Fruit fly (Drosophila melanogaster) whole organism, embryonic: ENCODE measurements around the gene Vha16-3.

Source experiments
- Abd-B ChIP-seq: fragments of 200-800 bp; sonication (Bioruptor generic); optimal IDR thresholded peaks from 2 replicates; lab custom pipeline; 2018; ENCODE audit warnings: missing biosample characterization, mild to moderate bottlenecking, missing genetic modification characterization, moderate library complexity
- Ada2b ChIP-seq: fragments of 200-800 bp; sonication (Bioruptor generic); IDR thresholded peaks from 2 replicates; pipeline ENCODE4 v1.3.6; 2022; ENCODE audit warnings: missing biosample characterization, missing genetic modification characterization
- Atf6 ChIP-seq: fragments of 200-800 bp; sonication (Bioruptor generic); IDR thresholded peaks from 2 replicates; pipeline ENCODE4 v1.3.6; 2022; ENCODE audit warnings: missing biosample characterization, missing genetic modification characterization
- Bteb2 ChIP-seq: fragments of 200-800 bp; sonication (Bioruptor generic); optimal IDR thresholded peaks from 2 replicates; lab custom pipeline; 2016; ENCODE audit warnings: missing biosample characterization, missing genetic modification characterization
- CG1024 ChIP-seq: fragments of 200-800 bp; sonication (Bioruptor generic); IDR thresholded peaks from 2 replicates; pipeline ENCODE4 v1.3.6; 2022; ENCODE audit warnings: missing biosample characterization, missing genetic modification characterization
- CG10654 ChIP-seq: fragments of 200-800 bp; sonication (Bioruptor generic); optimal IDR thresholded peaks from 2 replicates; lab custom pipeline; 2016; ENCODE audit warnings: missing biosample characterization, missing genetic modification characterization
- CG11504 ChIP-seq: fragments of 200-800 bp; sonication (Bioruptor generic); optimal IDR thresholded peaks from 3 replicates; lab custom pipeline; 2019; ENCODE audit warnings: missing biosample characterization, mild to moderate bottlenecking, missing genetic modification characterization, moderate library complexity
- CG12155 ChIP-seq: fragments of 200-800 bp; sonication (Bioruptor generic); optimal IDR thresholded peaks from 3 replicates; lab custom pipeline; 2016; ENCODE audit warnings: missing biosample characterization, missing genetic modification characterization
- CG17829 ChIP-seq: fragments of 200-800 bp; optimal IDR thresholded peaks from 2 replicates; lab custom pipeline; 2019; ENCODE audit warnings: missing biosample characterization, mild to moderate bottlenecking, missing genetic modification characterization, moderate library complexity
- CG18262 ChIP-seq: fragments of 200-800 bp; optimal IDR thresholded peaks from 3 replicates; lab custom pipeline; 2019; ENCODE audit warnings: missing biosample characterization, mild to moderate bottlenecking, missing genetic modification characterization, moderate library complexity
- CG32772 ChIP-seq: fragments of 200-800 bp; sonication (Bioruptor generic); IDR thresholded peaks from 2 replicates; pipeline ENCODE4 v1.3.6; 2022; ENCODE audit warnings: missing biosample characterization, missing genetic modification characterization
- CG3407 ChIP-seq: fragments of 200-800 bp; sonication (Bioruptor generic); optimal IDR thresholded peaks from 2 replicates; lab custom pipeline; 2018; ENCODE audit warnings: missing biosample characterization, mild to moderate bottlenecking, missing genetic modification characterization
- CG3847 ChIP-seq: fragments of 200-800 bp; sonication (Bioruptor generic); IDR thresholded peaks from 2 replicates; pipeline ENCODE4 v1.3.6; 2022; ENCODE audit warnings: missing biosample characterization, missing genetic modification characterization
- CG3995 ChIP-seq: fragments of 200-800 bp; sonication (Bioruptor generic); optimal IDR thresholded peaks from 3 replicates; lab custom pipeline; 2016; ENCODE audit warnings: missing biosample characterization, missing genetic modification characterization
- CG6813 ChIP-seq: fragments of 200-800 bp; sonication (Bioruptor generic); optimal IDR thresholded peaks from 2 replicates; lab custom pipeline; 2017; ENCODE audit warnings: missing biosample characterization, missing genetic modification characterization, mild to moderate bottlenecking, moderate library complexity, missing genetic modification reagents
- CG9215 ChIP-seq: fragments of 200-800 bp; sonication (Bioruptor generic); IDR thresholded peaks from 2 replicates; pipeline ENCODE4 v1.3.6; 2022; ENCODE audit warnings: missing biosample characterization, missing genetic modification characterization
- CG9437 ChIP-seq: fragments of 200-800 bp; sonication (Bioruptor generic); optimal IDR thresholded peaks from 2 replicates; lab custom pipeline; 2018; ENCODE audit warnings: missing biosample characterization, mild to moderate bottlenecking, missing genetic modification characterization
- Deaf1 ChIP-seq: fragments of 200-800 bp; optimal IDR thresholded peaks from 3 replicates; lab custom pipeline; 2019; ENCODE audit warnings: missing biosample characterization, mild to moderate bottlenecking, missing genetic modification characterization, moderate library complexity
- Doc3 ChIP-seq: fragments of 200-800 bp; sonication (Bioruptor generic); IDR thresholded peaks from 3 replicates; pipeline ENCODE4 v1.3.6; 2022; ENCODE audit warnings: missing biosample characterization, missing genetic modification characterization; ENCODE audit not compliant: partially characterized antibody
- HLHmδ ChIP-seq: fragments of 200-800 bp; sonication (Bioruptor generic); optimal IDR thresholded peaks from 2 replicates; lab custom pipeline; 2018; ENCODE audit warnings: missing biosample characterization, mild to moderate bottlenecking, missing genetic modification characterization, moderate library complexity
- HmgD ChIP-seq: fragments of 200-800 bp; sonication (Bioruptor generic); optimal IDR thresholded peaks from 3 replicates; lab custom pipeline; 2016; ENCODE audit warnings: missing biosample characterization, missing genetic modification characterization
- HmgZ ChIP-seq: fragments of 200-800 bp; sonication (Bioruptor generic); optimal IDR thresholded peaks from 2 replicates; lab custom pipeline; 2018; ENCODE audit warnings: missing biosample characterization, mild to moderate bottlenecking, missing genetic modification characterization
- Hmx ChIP-seq: fragments of 200-800 bp; sonication (Bioruptor generic); optimal IDR thresholded peaks from 2 replicates; lab custom pipeline; 2016; ENCODE audit warnings: missing biosample characterization, missing genetic modification characterization
- Hsf ChIP-seq: fragments of 200-800 bp; sonication (Bioruptor generic); optimal IDR thresholded peaks from 3 replicates; lab custom pipeline; 2016; ENCODE audit warnings: missing biosample characterization, missing genetic modification characterization
- NC2β ChIP-seq: fragments of 200-800 bp; sonication (Bioruptor generic); optimal IDR thresholded peaks from 2 replicates; lab custom pipeline; 2016; ENCODE audit warnings: missing biosample characterization, missing genetic modification characterization
- NfI ChIP-seq: fragments of 200-800 bp; sonication (Bioruptor generic); optimal IDR thresholded peaks from 3 replicates; lab custom pipeline; 2018; ENCODE audit warnings: missing biosample characterization, mild to moderate bottlenecking, missing genetic modification characterization, moderate library complexity
- Optix ChIP-seq: fragments of 200-800 bp; sonication (Bioruptor generic); IDR thresholded peaks from 3 replicates; pipeline ENCODE4 v1.3.6; 2022; ENCODE audit warnings: missing biosample characterization, missing genetic modification characterization
- PHDP ChIP-seq: fragments of 200-800 bp; sonication (Bioruptor generic); optimal IDR thresholded peaks from 3 replicates; lab custom pipeline; 2018; ENCODE audit warnings: missing biosample characterization, mild to moderate bottlenecking, missing genetic modification characterization, moderate library complexity
- Ptx1 ChIP-seq: fragments of 200-800 bp; sonication (Bioruptor generic); IDR thresholded peaks from 2 replicates; pipeline ENCODE4 v1.3.6; 2022; ENCODE audit warnings: missing biosample characterization, missing genetic modification characterization
- Scr ChIP-seq: fragments of 200-800 bp; sonication (Bioruptor generic); IDR thresholded peaks from 2 replicates; pipeline ENCODE4 v1.3.6; 2022; ENCODE audit warnings: missing biosample characterization, missing genetic modification characterization; ENCODE audit not compliant: partially characterized antibody
- Six4 ChIP-seq: fragments of 200-800 bp; sonication (Bioruptor generic); optimal IDR thresholded peaks from 2 replicates; lab custom pipeline; 2016; ENCODE audit warnings: missing biosample characterization, missing genetic modification characterization
- ab ChIP-seq: fragments of 200-800 bp; sonication (Bioruptor generic); optimal IDR thresholded peaks from 2 replicates; lab custom pipeline; 2016; ENCODE audit warnings: missing biosample characterization, missing genetic modification characterization
- abd-A ChIP-seq: fragments of 200-800 bp; sonication (Bioruptor generic); optimal IDR thresholded peaks from 3 replicates; lab custom pipeline; 2019; ENCODE audit warnings: missing biosample characterization, mild to moderate bottlenecking, missing genetic modification characterization, moderate library complexity
- ara ChIP-seq: fragments of 200-800 bp; sonication (Bioruptor generic); IDR thresholded peaks from 2 replicates; pipeline ENCODE4 v1.3.6; 2022; ENCODE audit warnings: missing biosample characterization, missing genetic modification characterization
- bbx ChIP-seq: fragments of 200-800 bp; sonication (Bioruptor generic); IDR thresholded peaks from 2 replicates; pipeline ENCODE4 v1.3.6; 2022; ENCODE audit warnings: missing biosample characterization, missing genetic modification characterization; ENCODE audit not compliant: partially characterized antibody
- bigmax ChIP-seq: fragments of 200-800 bp; sonication (Bioruptor generic); optimal IDR thresholded peaks from 2 replicates; lab custom pipeline; 2018; ENCODE audit warnings: missing biosample characterization, mild to moderate bottlenecking, missing genetic modification characterization
- croc ChIP-seq: fragments of 200-800 bp; sonication (Bioruptor generic); conservative IDR thresholded peaks from 3 replicates; pipeline ENCODE4 v1.3.6; 2022; ENCODE audit warnings: missing biosample characterization, missing genetic modification characterization
- crol ChIP-seq: fragments of 200-800 bp; sonication (Bioruptor generic); IDR thresholded peaks from 2 replicates; pipeline ENCODE4 v1.3.6; 2022; ENCODE audit warnings: missing biosample characterization, missing genetic modification characterization
- dmrt11E ChIP-seq: fragments of 200-800 bp; sonication (Bioruptor generic); optimal IDR thresholded peaks from 3 replicates; lab custom pipeline; 2018; ENCODE audit warnings: missing biosample characterization, mild to moderate bottlenecking, missing genetic modification characterization, moderate library complexity
- dysf ChIP-seq: fragments of 200-800 bp; sonication (Bioruptor generic); IDR thresholded peaks from 3 replicates; pipeline ENCODE4 v1.3.6; 2022; ENCODE audit warnings: missing biosample characterization, missing genetic modification characterization
- eve ChIP-seq, 2 experiments: fragments of >200 bp; optimal IDR thresholded peaks; 2 replicates each; lab custom pipeline; 2017; ENCODE audit warnings: missing biosample characterization in 2 of 2, missing genetic modification characterization in 2 of 2
- gfzf ChIP-seq: fragments of 200-800 bp; sonication (Bioruptor generic); optimal IDR thresholded peaks from 2 replicates; lab custom pipeline; 2016; ENCODE audit warnings: missing biosample characterization, mild to moderate bottlenecking, missing genetic modification characterization, moderate library complexity
- hkb ChIP-seq, 2 experiments: fragments of 200-800 bp in 1 of 2; fragments of >200 bp in 1 of 2; sonication (Bioruptor generic) in 1 of 2; IDR thresholded peaks in 1 of 2; optimal IDR thresholded peaks in 1 of 2; 2 replicates each; pipeline versions ENCODE4 v1.3.6 to Lab custom; 2017 to 2022; ENCODE audit warnings: missing biosample characterization in 1 of 2, missing genetic modification characterization in 1 of 2
- kay ChIP-seq: fragments of 200-800 bp; sonication (Bioruptor generic); optimal IDR thresholded peaks from 2 replicates; lab custom pipeline; 2016; ENCODE audit warnings: missing biosample characterization, missing genetic modification characterization
- oc ChIP-seq: fragments of 200-800 bp; sonication (Bioruptor generic); optimal IDR thresholded peaks from 2 replicates; lab custom pipeline; 2018; ENCODE audit warnings: missing biosample characterization, mild to moderate bottlenecking, missing genetic modification characterization, moderate library complexity
- peb ChIP-seq: fragments of 200-800 bp; sonication (Bioruptor generic); IDR thresholded peaks from 2 replicates; pipeline ENCODE4 v1.3.6; 2022; ENCODE audit warnings: missing biosample characterization, missing genetic modification characterization
- schlank ChIP-seq: fragments of 200-800 bp; sonication (Bioruptor generic); optimal IDR thresholded peaks from 2 replicates; lab custom pipeline; 2018; ENCODE audit warnings: missing biosample characterization, mild to moderate bottlenecking, missing genetic modification characterization
- seq ChIP-seq: fragments of 200-800 bp; sonication (Bioruptor generic); IDR thresholded peaks from 2 replicates; pipeline ENCODE4 v1.3.6; 2022; ENCODE audit warnings: missing biosample characterization, missing genetic modification characterization
- sob ChIP-seq: fragments of 200-800 bp; sonication (Bioruptor generic); IDR thresholded peaks from 2 replicates; pipeline ENCODE4 v1.3.6; 2022; ENCODE audit warnings: missing biosample characterization, missing genetic modification characterization
- stwl ChIP-seq: fragments of 200-800 bp; sonication (Bioruptor generic); optimal IDR thresholded peaks from 3 replicates; lab custom pipeline; 2018; ENCODE audit warnings: missing biosample characterization, mild to moderate bottlenecking, missing genetic modification characterization, moderate library complexity
- tx ChIP-seq: fragments of 200-800 bp; sonication (Bioruptor generic); optimal IDR thresholded peaks from 2 replicates; lab custom pipeline; 2016; ENCODE audit warnings: missing biosample characterization, missing genetic modification characterization
- vvl ChIP-seq: fragments of 200-800 bp; sonication (Bioruptor generic); IDR thresholded peaks from 2 replicates; pipeline ENCODE4 v1.3.6; 2022; ENCODE audit warnings: missing biosample characterization, missing genetic modification characterization

Gene Vha16-3

dm6 chr3L:11466985-11467384 lies 6.1 kb upstream of the Vha16-3 start (continued):
- TF ChIP-seq Six4 (GFP tag; lab: Kevin White, UChicago), result no peak
- TF ChIP-seq Ada2b (GFP tag; lab: Robert Waterston, UW), result no peak
- TF ChIP-seq abd-A (tag; lab: Kevin White, UChicago), result no peak
- peak; percentile 66 for TF ChIP-seq CG18262 (tag; lab: Kevin White, UChicago)
- 0 out of 2 replicates have a peak, but pooled peaks have one; percentile 22 for TF ChIP-seq Ptx1
- no peak for TF ChIP-seq Abd-B (GFP tag; lab: Kevin White, UChicago)
- TF ChIP-seq dysf (GFP tag; lab: Robert Waterston, UW), result no peak
- no peak for TF ChIP-seq NC2β (GFP tag; lab: Kevin White, UChicago)
- TF ChIP-seq hkb (optimal IDR thresholded peaks at IDR 0.05; lab: Kevin White, UChicago), result no peak
- no peak for TF ChIP-seq hkb (GFP tag; IDR thresholded peaks at IDR 0.05; lab: Robert Waterston, UW)
- TF ChIP-seq NfI (GFP tag; lab: Kevin White, UChicago), result no peak
- no peak for TF ChIP-seq crol
- peak; percentile 47 for TF ChIP-seq dmrt11E
- TF ChIP-seq Hsf (GFP tag; lab: Kevin White, UChicago), result no peak
- TF ChIP-seq ab (GFP tag; lab: Kevin White, UChicago), result no peak
- TF ChIP-seq CG32772 (GFP tag; lab: Robert Waterston, UW), result no peak
- no peak for TF ChIP-seq CG12155 (GFP tag; lab: Kevin White, UChicago)
- TF ChIP-seq bbx (GFP tag; lab: Robert Waterston, UW), result no peak
- no peak for TF ChIP-seq CG3407 (GFP tag; lab: Kevin White, UChicago)
- no peak for TF ChIP-seq kay (GFP tag; lab: Kevin White, UChicago)
- TF ChIP-seq CG3847 (GFP tag; lab: Robert Waterston, UW), result no peak
- no peak for TF ChIP-seq HLHmδ (GFP tag; lab: Kevin White, UChicago)
- no peak for TF ChIP-seq croc (GFP tag; lab: Robert Waterston, UW)
- no peak for TF ChIP-seq Doc3 (GFP tag; lab: Robert Waterston, UW)
- no peak for TF ChIP-seq vvl (GFP tag; lab: Robert Waterston, UW)
- TF ChIP-seq Bteb2, result no peak
- no peak for TF ChIP-seq CG9215 (GFP tag; lab: Robert Waterston, UW)
- no peak for TF ChIP-seq CG10654 (GFP tag; lab: Kevin White, UChicago)
- no peak for TF ChIP-seq CG6813 (GFP tag; lab: Kevin White, UChicago)
- TF ChIP-seq Scr (GFP tag; lab: Robert Waterston, UW), result no peak
- TF ChIP-seq ara, result no peak
- TF ChIP-seq seq (GFP tag; lab: Robert Waterston, UW), result no peak
- no peak for TF ChIP-seq CG3995 (GFP tag; lab: Kevin White, UChicago)
- TF ChIP-seq CG17829, result peak; percentile 43
- no peak for TF ChIP-seq Optix (GFP tag; lab: Robert Waterston, UW)
- no peak for TF ChIP-seq sob (GFP tag; lab: Robert Waterston, UW)
- TF ChIP-seq PHDP (tag; lab: Kevin White, UChicago), result peak; percentile 45
- TF ChIP-seq Deaf1, result peak; percentile 39
- no peak for TF ChIP-seq schlank (tag; lab: Kevin White, UChicago)
- TF ChIP-seq Atf6 (GFP tag; lab: Robert Waterston, UW), result no peak
- TF ChIP-seq peb, result no peak
- TF ChIP-seq oc (tag; lab: Kevin White, UChicago), result no peak
- peak; percentile 49 for TF ChIP-seq CG9437 (GFP tag; lab: Kevin White, UChicago)
- TF ChIP-seq tx (GFP tag; lab: Kevin White, UChicago), result no peak
- no peak for TF ChIP-seq HmgZ
- no peak for TF ChIP-seq CG1024 (GFP tag; lab: Robert Waterston, UW)
- TF ChIP-seq bigmax (GFP tag; lab: Kevin White, UChicago), result no peak
- peak; percentile 72 for TF ChIP-seq CG11504 (tag; lab: Kevin White, UChicago)
- no peak for TF ChIP-seq Hmx (GFP tag; lab: Kevin White, UChicago)
- TF ChIP-seq stwl (tag; lab: Kevin White, UChicago), result no peak
- TF ChIP-seq gfzf, result no peak
- no peak for TF ChIP-seq eve (GFP tag; optimal IDR thresholded peaks at IDR 0.05; lab: Kevin White, UChicago)
- TF ChIP-seq HmgD (GFP tag; lab: Kevin White, UChicago), result no peak
